Worm (Caenorhabditis elegans) whole organism, L3 larva: ENCODE data around the gene Y6E2A.4.

ENCODE experiments used
- ZK546.5 ChIP-seq: sonication (generic microtip); optimal IDR thresholded peaks from 2 replicates; lab custom pipeline; 2017; ENCODE audit warnings: missing biosample characterization, missing genetic modification characterization
- ceh-16 ChIP-seq: sonication (generic microtip); optimal IDR thresholded peaks from 2 replicates; lab custom pipeline; 2017; ENCODE audit warnings: missing biosample characterization, missing genetic modification characterization
- elt-2 ChIP-seq: sonication (generic microtip); optimal IDR thresholded peaks from 2 replicates; lab custom pipeline; 2016; ENCODE audit warnings: missing genetic modification reagents, mild to moderate bottlenecking, missing genetic modification characterization, missing compliant biosample characterization
- nhr-11 ChIP-seq: fragments of 150-350 bp; optimal IDR thresholded peaks from 2 replicates; lab custom pipeline; 2014; ENCODE audit warnings: missing biosample characterization, missing genetic modification characterization
- nhr-76 ChIP-seq: fragments of 150-350 bp; sonication (generic microtip); optimal IDR thresholded peaks from 5 replicates; lab custom pipeline; 2014; ENCODE audit warnings: missing biosample characterization, missing genetic modification characterization
- nhr-77 ChIP-seq: fragments of 150-350 bp; optimal IDR thresholded peaks from 2 replicates; lab custom pipeline; 2014; ENCODE audit warnings: missing biosample characterization, missing genetic modification characterization
- snpc-4 ChIP-seq: fragments of 150-350 bp; optimal IDR thresholded peaks from 2 replicates; lab custom pipeline; 2014; ENCODE audit warnings: missing biosample characterization, missing genetic modification characterization
- tbx-2 ChIP-seq: sonication (generic microtip); optimal IDR thresholded peaks from 2 replicates; lab custom pipeline; 2016; ENCODE audit warnings: mild to moderate bottlenecking, missing genetic modification characterization, missing compliant biosample characterization

ce11 chrV:15699799-15700198, 16.8 kb downstream of the Y6E2A.4 start, which contains the start of gene nhr-199:
- no peak for TF ChIP-seq ZK546.5 (tag; lab: Kevin White, UChicago)
- no peak for TF ChIP-seq snpc-4 (tag; lab: Kevin White, UChicago)
- TF ChIP-seq elt-2: no peak
- TF ChIP-seq nhr-76 (tag; lab: Kevin White, UChicago): no peak
- no peak for TF ChIP-seq ceh-16 (tag; lab: Kevin White, UChicago)
- no peak for TF ChIP-seq tbx-2
- TF ChIP-seq nhr-11 (tag; lab: Kevin White, UChicago): no peak
- no peak for TF ChIP-seq nhr-77 (tag; lab: Kevin White, UChicago)
